Fruit fly (Drosophila melanogaster) whole organism, embryonic: ENCODE measurements around the gene Atat.

ENCODE experiments used
- BEAF-32 ChIP-seq: fragments of 200-800 bp; sonication (Bioruptor generic); optimal IDR thresholded peaks from 3 replicates; lab custom pipeline; 2017; ENCODE audit warnings: missing biosample characterization, missing genetic modification characterization, mild to moderate bottlenecking, moderate library complexity, missing genetic modification reagents
- Blimp-1 ChIP-seq: fragments of 200-800 bp; sonication (Bioruptor generic); optimal IDR thresholded peaks from 3 replicates; lab custom pipeline; 2018; ENCODE audit warnings: missing biosample characterization, missing genetic modification characterization, mild to moderate bottlenecking, moderate library complexity, missing genetic modification reagents
- BtbVII ChIP-seq: fragments of 200-800 bp; sonication (Bioruptor generic); optimal IDR thresholded peaks from 3 replicates; lab custom pipeline; 2017; ENCODE audit warnings: missing biosample characterization, mild to moderate bottlenecking, missing genetic modification characterization
- CG10209 ChIP-seq: fragments of 200-800 bp; sonication (Bioruptor generic); optimal IDR thresholded peaks from 3 replicates; lab custom pipeline; 2017; ENCODE audit warnings: missing biosample characterization, mild to moderate bottlenecking, missing genetic modification characterization, missing genetic modification reagents
- CG10565 ChIP-seq: fragments of 200-800 bp; sonication (Bioruptor generic); optimal IDR thresholded peaks from 3 replicates; lab custom pipeline; 2016; ENCODE audit warnings: missing biosample characterization, mild to moderate bottlenecking, missing genetic modification characterization
- CG10654 ChIP-seq: fragments of 200-800 bp; sonication (Bioruptor generic); optimal IDR thresholded peaks from 2 replicates; lab custom pipeline; 2016; ENCODE audit warnings: missing biosample characterization, missing genetic modification characterization
- CG11398 ChIP-seq: fragments of 200-800 bp; sonication (Bioruptor generic); optimal IDR thresholded peaks from 2 replicates; lab custom pipeline; 2016; ENCODE audit warnings: missing biosample characterization, missing genetic modification characterization
- CG12942 ChIP-seq: fragments of 200-800 bp; sonication (Bioruptor generic); optimal IDR thresholded peaks from 3 replicates; lab custom pipeline; 2016; ENCODE audit warnings: missing biosample characterization, missing genetic modification characterization
- CG14860 ChIP-seq: fragments of 200-800 bp; sonication (Bioruptor generic); IDR thresholded peaks from 3 replicates; pipeline ENCODE4 v1.3.6; 2022; ENCODE audit warnings: missing biosample characterization, missing genetic modification characterization; ENCODE audit not compliant: partially characterized antibody
- CG32772 ChIP-seq: fragments of 200-800 bp; sonication (Bioruptor generic); IDR thresholded peaks from 2 replicates; pipeline ENCODE4 v1.3.6; 2022; ENCODE audit warnings: missing biosample characterization, missing genetic modification characterization
- CG3726 ChIP-seq: fragments of 200-800 bp; sonication (Bioruptor generic); IDR thresholded peaks from 3 replicates; pipeline ENCODE4, ENCODE4 v1.3.6; 2022; ENCODE audit warnings: missing biosample characterization, missing genetic modification characterization
- CG5245 ChIP-seq: fragments of 200-800 bp; sonication (Bioruptor generic); optimal IDR thresholded peaks from 3 replicates; lab custom pipeline; 2016; ENCODE audit warnings: missing biosample characterization, missing genetic modification characterization
- CG6272 ChIP-seq: fragments of 200-800 bp; sonication (Bioruptor generic); IDR thresholded peaks from 2 replicates; pipeline ENCODE4 v1.3.6; 2022; ENCODE audit warnings: missing biosample characterization, missing genetic modification characterization
- CG6683 ChIP-seq: fragments of 200-800 bp; sonication (Bioruptor generic); optimal IDR thresholded peaks from 2 replicates; lab custom pipeline; 2017; ENCODE audit warnings: missing biosample characterization, mild to moderate bottlenecking, missing genetic modification characterization, missing genetic modification reagents
- CG6765 ChIP-seq: fragments of 200-800 bp; sonication (Bioruptor generic); optimal IDR thresholded peaks from 3 replicates; lab custom pipeline; 2017; ENCODE audit warnings: missing biosample characterization, mild to moderate bottlenecking, missing genetic modification characterization
- CG7357 ChIP-seq: fragments of 200-800 bp; sonication (Bioruptor generic); IDR thresholded peaks from 3 replicates; pipeline ENCODE4 v1.3.6; 2022; ENCODE audit warnings: missing biosample characterization, missing genetic modification characterization
- CG7839 ChIP-seq: fragments of 200-800 bp; sonication (Bioruptor generic); optimal IDR thresholded peaks from 3 replicates; lab custom pipeline; 2018; ENCODE audit warnings: missing biosample characterization, mild to moderate bottlenecking, missing genetic modification characterization, moderate library complexity
- CG7928 ChIP-seq: fragments of 200-800 bp; sonication (Bioruptor generic); optimal IDR thresholded peaks from 2 replicates; lab custom pipeline; 2017; ENCODE audit warnings: missing biosample characterization, mild to moderate bottlenecking, missing genetic modification characterization
- CG8388 ChIP-seq: fragments of 200-800 bp; sonication (Bioruptor generic); optimal IDR thresholded peaks from 2 replicates; lab custom pipeline; 2019; ENCODE audit warnings: missing biosample characterization, mild to moderate bottlenecking, missing genetic modification characterization, moderate library complexity
- D19B ChIP-seq: fragments of 200-800 bp; sonication (Bioruptor generic); optimal IDR thresholded peaks from 2 replicates; lab custom pipeline; 2017; ENCODE audit warnings: missing biosample characterization, mild to moderate bottlenecking, missing genetic modification characterization
- Dbx ChIP-seq: fragments of 200-800 bp; sonication (Bioruptor generic); IDR thresholded peaks from 3 replicates; pipeline ENCODE4 v1.3.6; 2022; ENCODE audit warnings: missing biosample characterization, missing genetic modification characterization
- HHEX ChIP-seq: fragments of 200-800 bp; sonication (Bioruptor generic); optimal IDR thresholded peaks from 3 replicates; lab custom pipeline; 2017; ENCODE audit warnings: missing biosample characterization, mild to moderate bottlenecking, missing genetic modification characterization, missing genetic modification reagents
- HLH54F ChIP-seq: fragments of 200-800 bp; sonication (Bioruptor generic); optimal IDR thresholded peaks from 3 replicates; lab custom pipeline; 2016; ENCODE audit warnings: missing biosample characterization, missing genetic modification characterization
- Hey ChIP-seq: fragments of 200-800 bp; sonication (Bioruptor generic); optimal IDR thresholded peaks from 3 replicates; lab custom pipeline; 2018; ENCODE audit warnings: missing biosample characterization, mild to moderate bottlenecking, missing genetic modification characterization
- Lpt ChIP-seq: fragments of >200 bp; optimal IDR thresholded peaks from 2 replicates; lab custom pipeline; 2018; ENCODE audit warnings: missing biosample characterization, missing genetic modification characterization
- Mrtf ChIP-seq: fragments of 200-800 bp; sonication (Bioruptor generic); IDR thresholded peaks from 3 replicates; pipeline ENCODE4 v1.3.6; 2022; ENCODE audit warnings: missing biosample characterization, missing genetic modification characterization
- Nf-YA ChIP-seq: fragments of 200-800 bp; sonication (Bioruptor generic); IDR thresholded peaks from 2 replicates; pipeline ENCODE4 v1.3.6; 2022; ENCODE audit warnings: missing biosample characterization, missing genetic modification characterization
- Pdp1 ChIP-seq, 2 experiments: fragments of 200-800 bp; sonication (Bioruptor generic); optimal IDR thresholded peaks; 3 replicates each; lab custom pipeline; 2016; ENCODE audit warnings: missing biosample characterization in 2 of 2, missing genetic modification characterization in 2 of 2, mild to moderate bottlenecking in 1 of 2, moderate library complexity in 1 of 2
- Rfx ChIP-seq: fragments of 200-800 bp; sonication (Bioruptor generic); IDR thresholded peaks from 2 replicates; pipeline ENCODE4 v1.3.6; 2022; ENCODE audit warnings: missing biosample characterization, missing genetic modification characterization
- Sox102F ChIP-seq: fragments of 200-800 bp; sonication (Bioruptor generic); optimal IDR thresholded peaks from 2 replicates; lab custom pipeline; 2018; ENCODE audit warnings: missing biosample characterization, mild to moderate bottlenecking, missing genetic modification characterization, moderate library complexity
- Sry-δ ChIP-seq: fragments of 200-800 bp; sonication (Bioruptor generic); optimal IDR thresholded peaks from 2 replicates; lab custom pipeline; 2016; ENCODE audit warnings: missing biosample characterization, missing genetic modification characterization
- Trl ChIP-seq, 3 experiments: fragments of >200 bp in 2 of 3; fragments of 200-800 bp in 1 of 3; sonication (Bioruptor generic) in 1 of 3; optimal IDR thresholded peaks; 2 replicates in 1 of 3; 3 replicates in 2 of 3; lab custom pipeline; 2016 to 2017; ENCODE audit warnings: missing biosample characterization in 1 of 3, missing genetic modification characterization in 1 of 3
- ab ChIP-seq: fragments of 200-800 bp; sonication (Bioruptor generic); optimal IDR thresholded peaks from 2 replicates; lab custom pipeline; 2016; ENCODE audit warnings: missing biosample characterization, missing genetic modification characterization
- ash1 ChIP-seq: fragments of 200-800 bp; sonication (Bioruptor generic); optimal IDR thresholded peaks from 2 replicates; lab custom pipeline; 2018; ENCODE audit warnings: missing biosample characterization, mild to moderate bottlenecking, missing genetic modification characterization
- bab2 ChIP-seq: fragments of 200-800 bp; sonication (Bioruptor generic); optimal IDR thresholded peaks from 2 replicates; lab custom pipeline; 2016; ENCODE audit warnings: missing biosample characterization, missing genetic modification characterization
- cg ChIP-seq: fragments of 200-800 bp; sonication (Bioruptor generic); optimal IDR thresholded peaks from 3 replicates; lab custom pipeline; 2019; ENCODE audit warnings: missing biosample characterization, mild to moderate bottlenecking, missing genetic modification characterization, moderate library complexity
- corto ChIP-seq: fragments of 200-800 bp; sonication (Bioruptor generic); optimal IDR thresholded peaks from 2 replicates; lab custom pipeline; 2016; ENCODE audit warnings: missing biosample characterization, mild to moderate bottlenecking, missing genetic modification characterization, moderate library complexity
- eyg ChIP-seq: fragments of 200-800 bp; sonication (Bioruptor generic); optimal IDR thresholded peaks from 3 replicates; lab custom pipeline; 2016; ENCODE audit warnings: missing biosample characterization, missing genetic modification characterization
- fd102C ChIP-seq: fragments of 200-800 bp; sonication (Bioruptor generic); optimal IDR thresholded peaks from 2 replicates; lab custom pipeline; 2018; ENCODE audit warnings: missing biosample characterization, mild to moderate bottlenecking, missing genetic modification characterization, moderate library complexity
- fd96Cb ChIP-seq: fragments of 200-800 bp; sonication (Bioruptor generic); optimal IDR thresholded peaks from 2 replicates; lab custom pipeline; 2018; ENCODE audit warnings: missing biosample characterization, mild to moderate bottlenecking, missing genetic modification characterization, moderate library complexity
- pnt ChIP-seq: fragments of 200-800 bp; sonication (Bioruptor generic); optimal IDR thresholded peaks from 3 replicates; lab custom pipeline; 2016; ENCODE audit warnings: missing biosample characterization, missing genetic modification characterization
- sob ChIP-seq: fragments of 200-800 bp; sonication (Bioruptor generic); IDR thresholded peaks from 2 replicates; pipeline ENCODE4 v1.3.6; 2022; ENCODE audit warnings: missing biosample characterization, missing genetic modification characterization
- sr ChIP-seq: fragments of 200-800 bp; sonication (Bioruptor generic); IDR thresholded peaks from 3 replicates; pipeline ENCODE4 v1.3.6; 2022; ENCODE audit warnings: missing biosample characterization, missing genetic modification characterization
- tap ChIP-seq: fragments of 200-800 bp; optimal IDR thresholded peaks from 3 replicates; lab custom pipeline; 2019; ENCODE audit warnings: missing biosample characterization, mild to moderate bottlenecking, missing genetic modification characterization, moderate library complexity
- unc-4 ChIP-seq: fragments of 200-800 bp; sonication (Bioruptor generic); IDR thresholded peaks from 2 replicates; pipeline ENCODE4 v1.3.6; 2022; ENCODE audit warnings: missing biosample characterization, missing genetic modification characterization; ENCODE audit not compliant: partially characterized antibody
- usp ChIP-seq: fragments of >200 bp; optimal IDR thresholded peaks from 2 replicates; lab custom pipeline; 2017; ENCODE audit warnings: missing biosample characterization, missing genetic modification characterization
- vfl ChIP-seq: fragments of 200-800 bp; sonication (Bioruptor generic); optimal IDR thresholded peaks from 2 replicates; lab custom pipeline; 2016; ENCODE audit warnings: missing biosample characterization, missing genetic modification characterization
- vvl ChIP-seq: fragments of 200-800 bp; sonication (Bioruptor generic); IDR thresholded peaks from 2 replicates; pipeline ENCODE4 v1.3.6; 2022; ENCODE audit warnings: missing biosample characterization, missing genetic modification characterization
- z ChIP-seq: fragments of 200-800 bp; sonication (Bioruptor generic); IDR thresholded peaks from 3 replicates; pipeline ENCODE4 v1.3.6; 2022; ENCODE audit warnings: missing biosample characterization, missing genetic modification characterization
- zfh1 ChIP-seq: fragments of 200-800 bp; sonication (Bioruptor generic); IDR thresholded peaks from 3 replicates; pipeline ENCODE4 v1.3.6; 2022; ENCODE audit warnings: missing biosample characterization, missing genetic modification characterization

Atat gene

dm6 chr3L:9441907-9442479, 15.4 kb upstream of the Atat start, which contains the start of the genes Bet3 and Nf-YA (continued):
- TF ChIP-seq Sox102F (GFP tag; lab: Kevin White, UChicago) (peak; percentile 4), sob (GFP tag; lab: Robert Waterston, UW) (peak; percentile 62), fd102C (peak; percentile 11), bab2 (GFP tag; lab: Kevin White, UChicago) (no peak), HHEX (GFP tag; lab: Kevin White, UChicago) (peak; percentile 12), vvl (GFP tag; lab: Robert Waterston, UW) (peak; percentile 68; the same call in 1 of the 2 replicates), CG10654 (GFP tag; lab: Kevin White, UChicago) (peak; percentile 50), D19B (GFP tag; lab: Kevin White, UChicago) (no peak), Sry-δ (GFP tag; lab: Kevin White, UChicago) (peak; percentile 75), BtbVII (GFP tag; lab: Kevin White, UChicago) (no peak), CG6765 (GFP tag; lab: Kevin White, UChicago) (no peak), CG10565 (no peak), tap (tag; lab: Kevin White, UChicago) (no peak), Pdp1 (GFP tag; optimal IDR thresholded peaks at IDR 0.05; lab: Kevin White, UChicago) (peak; percentile 39 to 51), BEAF-32 (GFP tag; lab: Kevin White, UChicago) (peak; percentile 90), Rfx (GFP tag; lab: Robert Waterston, UW) (peak; percentile 76), CG5245 (no peak), sr (GFP tag; lab: Robert Waterston, UW) (no peak), z (GFP tag; lab: Robert Waterston, UW) (no peak), Lpt (no peak), CG8388 (GFP tag; lab: Kevin White, UChicago) (peak; percentile 21), HLH54F (GFP tag; lab: Kevin White, UChicago) (peak; percentile 50), eyg (GFP tag; lab: Kevin White, UChicago) (no peak), CG7357 (no peak; the same call in 2 of the 3 replicates), ash1 (GFP tag; lab: Kevin White, UChicago) (no peak), fd96Cb (tag; lab: Kevin White, UChicago) (peak; percentile 29), Blimp-1 (GFP tag; lab: Kevin White, UChicago) (peak; percentile 99), Mrtf (GFP tag; lab: Robert Waterston, UW) (peak; percentile 8; the same call in 2 of the 3 replicates), cg (GFP tag; lab: Kevin White, UChicago) (peak; percentile 6), corto (GFP tag; lab: Kevin White, UChicago) (no peak), CG3726 (no peak), Dbx (GFP tag; lab: Robert Waterston, UW) (peak; percentile 57; the same call in 1 of the 3 replicates), Nf-YA (no peak), CG12942 (GFP tag; lab: Kevin White, UChicago) (peak; percentile 13), ab (GFP tag; lab: Kevin White, UChicago) (no peak), CG6683 (GFP tag; lab: Kevin White, UChicago) (no peak), CG7928 (peak; percentile 97), zfh1 (no peak; the same call in 2 of the 3 replicates), unc-4 (peak; percentile 86), usp (GFP tag; lab: Kevin White, UChicago) (no peak), CG32772 (GFP tag; lab: Robert Waterston, UW) (peak; percentile 61), CG6272 (peak; percentile 59; the same call in 1 of the 2 replicates), pnt (peak; percentile 49), Trl (optimal IDR thresholded peaks at IDR 0.05; lab: Kevin White, UChicago) (no peak), Trl (GFP tag; optimal IDR thresholded peaks at IDR 0.05; lab: Kevin White, UChicago) (peak; percentile 39), CG11398 (GFP tag; lab: Kevin White, UChicago) (no peak), CG14860 (GFP tag; lab: Robert Waterston, UW) (peak; percentile 84), vfl (GFP tag; lab: Kevin White, UChicago) (peak; percentile 14), CG7839 (peak; percentile 41), Hey (tag; lab: Kevin White, UChicago) (no peak), CG10209 (peak; percentile 36)
